Worm (Caenorhabditis elegans) whole organism, young adult: ENCODE measurements around the gene F08F3.6.

Experiments
- B0019.2 ChIP-seq: fragments of 200-800 bp; sonication (Bioruptor generic); conservative IDR thresholded peaks from 2 replicates; pipeline ENCODE4 v1.3.6; 2022; ENCODE audit warnings: missing genetic modification reagents, missing genetic modification characterization, missing compliant biosample characterization
- F10E7.11 ChIP-seq: sonication (generic microtip); optimal IDR thresholded peaks from 2 replicates; lab custom pipeline; 2017; ENCODE audit warnings: mild to moderate bottlenecking, missing genetic modification characterization, moderate library complexity, missing compliant biosample characterization
- F23B12.7 ChIP-seq: sonication (generic microtip); optimal IDR thresholded peaks from 2 replicates; lab custom pipeline; 2017; ENCODE audit warnings: missing genetic modification characterization, mild to moderate bottlenecking, missing compliant biosample characterization, antibody characterized with exemption, moderate library complexity; ENCODE audit not compliant: insufficient read depth
- T07F8.4 ChIP-seq: sonication (generic microtip); optimal IDR thresholded peaks from 2 replicates; lab custom pipeline; 2016; ENCODE audit warnings: mild to moderate bottlenecking, missing genetic modification characterization, moderate library complexity, missing compliant biosample characterization
- Y53F4B.3 ChIP-seq: fragments of 200-800 bp; sonication (Bioruptor generic); IDR thresholded peaks from 2 replicates; pipeline ENCODE4 v1.3.6; 2022; ENCODE audit warnings: missing genetic modification reagents, missing genetic modification characterization, missing compliant biosample characterization
- Y56A3A.18 ChIP-seq: fragments of 200-800 bp; sonication (Bioruptor generic); IDR thresholded peaks from 2 replicates; pipeline ENCODE4 v1.3.6; 2022; ENCODE audit warnings: missing genetic modification reagents, missing genetic modification characterization, missing compliant biosample characterization
- Y67H2A.10 ChIP-seq: fragments of 200-800 bp; sonication (Bioruptor generic); conservative IDR thresholded peaks from 2 replicates; pipeline ENCODE4 v1.3.6; 2022; ENCODE audit warnings: missing genetic modification reagents, missing genetic modification characterization, missing compliant biosample characterization
- akir-1 ChIP-seq: fragments of 200-800 bp; sonication (Bioruptor generic); optimal IDR thresholded peaks from 2 replicates; lab custom pipeline; 2018; ENCODE audit warnings: mild to moderate bottlenecking, missing genetic modification characterization, moderate library complexity, missing compliant biosample characterization
- athp-1 ChIP-seq: sonication (generic microtip); optimal IDR thresholded peaks from 2 replicates; lab custom pipeline; 2017; ENCODE audit warnings: mild to moderate bottlenecking, missing genetic modification characterization, missing compliant biosample characterization
- attf-5 ChIP-seq: fragments of 200-800 bp; sonication (Bioruptor generic); optimal IDR thresholded peaks from 2 replicates; lab custom pipeline; 2018; ENCODE audit warnings: mild to moderate bottlenecking, missing genetic modification characterization, missing compliant biosample characterization
- cebp-1 ChIP-seq, 2 experiments: fragments of 200-800 bp in 1 of 2; sonication (Bioruptor generic) in 1 of 2; sonication (generic microtip) in 1 of 2; IDR thresholded peaks in 1 of 2; optimal IDR thresholded peaks in 1 of 2; 2 replicates each; pipeline versions ENCODE4 v1.3.6 to Lab custom; 2017 to 2022; ENCODE audit warnings: missing compliant biosample characterization in 2 of 2, missing genetic modification characterization in 2 of 2, mild to moderate bottlenecking in 1 of 2, missing genetic modification reagents in 1 of 2, moderate library complexity in 1 of 2
- cebp-2 ChIP-seq: fragments of 200-800 bp; sonication (Bioruptor generic); IDR thresholded peaks from 2 replicates; pipeline ENCODE4 v1.3.6; 2022; ENCODE audit warnings: missing genetic modification characterization, missing compliant biosample characterization
- die-1 ChIP-seq: sonication (generic microtip); optimal IDR thresholded peaks from 2 replicates; lab custom pipeline; 2016; ENCODE audit warnings: missing genotype, mild to moderate bottlenecking, missing genetic modification characterization, missing compliant biosample characterization
- dox-1 ChIP-seq: fragments of 200-800 bp; sonication (Bioruptor generic); IDR thresholded peaks from 2 replicates; pipeline ENCODE4 v1.3.6; 2022; ENCODE audit warnings: missing genetic modification reagents, missing genetic modification characterization, missing compliant biosample characterization
- dpl-1 ChIP-seq: fragments of 150-350 bp; optimal IDR thresholded peaks from 2 replicates; lab custom pipeline; 2014; ENCODE audit warnings: missing biosample characterization, missing genetic modification reagents, missing genetic modification characterization
- efl-1 ChIP-seq: fragments of 150-350 bp; optimal IDR thresholded peaks from 2 replicates; lab custom pipeline; 2014; ENCODE audit warnings: missing biosample characterization, missing genetic modification reagents, missing genetic modification characterization
- egl-18 ChIP-seq: fragments of 200-800 bp; sonication (Bioruptor generic); IDR thresholded peaks from 2 replicates; pipeline ENCODE4 v1.3.6; 2022; ENCODE audit warnings: missing genetic modification reagents, missing genetic modification characterization, missing compliant biosample characterization
- egl-44 ChIP-seq: fragments of 200-800 bp; sonication (Bioruptor generic); IDR thresholded peaks from 2 replicates; pipeline ENCODE4 v1.3.6; 2022; ENCODE audit warnings: missing genetic modification reagents, missing genetic modification characterization, missing compliant biosample characterization
- ets-4 ChIP-seq: fragments of 200-800 bp; sonication (Bioruptor generic); optimal IDR thresholded peaks from 2 replicates; lab custom pipeline; 2018; ENCODE audit warnings: mild to moderate bottlenecking, missing genetic modification characterization, missing compliant biosample characterization
- gei-17 ChIP-seq: fragments of 200-800 bp; sonication (Bioruptor generic); optimal IDR thresholded peaks from 2 replicates; lab custom pipeline; 2018; ENCODE audit warnings: mild to moderate bottlenecking, missing genetic modification characterization, missing compliant biosample characterization
- lin-54 ChIP-seq: fragments of 200-800 bp; sonication (Bioruptor generic); optimal IDR thresholded peaks from 2 replicates; lab custom pipeline; 2018; ENCODE audit warnings: mild to moderate bottlenecking, missing genetic modification characterization, missing compliant biosample characterization
- nfya-1 ChIP-seq: sonication (generic microtip); optimal IDR thresholded peaks from 2 replicates; lab custom pipeline; 2017; ENCODE audit warnings: antibody characterized with exemption, missing compliant biosample characterization, missing genetic modification characterization, borderline replicate concordance; ENCODE audit not compliant: insufficient read depth
- nfya-2 ChIP-seq: fragments of 200-800 bp; sonication (Bioruptor generic); IDR thresholded peaks from 2 replicates; pipeline ENCODE4 v1.3.6; 2022; ENCODE audit warnings: missing genetic modification reagents, missing genetic modification characterization, missing compliant biosample characterization
- nfyb-1 ChIP-seq: fragments of 200-800 bp; sonication (Bioruptor generic); IDR thresholded peaks from 2 replicates; pipeline ENCODE4 v1.3.6; 2022; ENCODE audit warnings: missing genetic modification reagents, missing genetic modification characterization, missing compliant biosample characterization
- nhr-120 ChIP-seq: fragments of 200-800 bp; sonication (Bioruptor generic); IDR thresholded peaks from 2 replicates; pipeline ENCODE4 v1.3.6; 2022; ENCODE audit warnings: missing genetic modification characterization, missing compliant biosample characterization
- nhr-179 ChIP-seq: sonication (generic microtip); optimal IDR thresholded peaks from 2 replicates; lab custom pipeline; 2016; ENCODE audit warnings: mild to moderate bottlenecking, missing genetic modification characterization, missing compliant biosample characterization
- nhr-27 ChIP-seq: fragments of 200-800 bp; sonication (Bioruptor generic); optimal IDR thresholded peaks from 2 replicates; lab custom pipeline; 2018; ENCODE audit warnings: mild to moderate bottlenecking, missing genetic modification characterization, moderate library complexity, missing compliant biosample characterization
- nhr-80 ChIP-seq: sonication (generic microtip); optimal IDR thresholded peaks from 2 replicates; lab custom pipeline; 2016; ENCODE audit warnings: missing genetic modification characterization, missing compliant biosample characterization
- pbrm-1 ChIP-seq: fragments of 200-800 bp; sonication (Bioruptor generic); IDR thresholded peaks from 2 replicates; pipeline ENCODE4 v1.3.6; 2022; ENCODE audit warnings: missing genetic modification reagents, missing genetic modification characterization, missing compliant biosample characterization
- pha-4 ChIP-seq: fragments of 150-350 bp; sonication (generic microtip); optimal IDR thresholded peaks from 2 replicates; lab custom pipeline; 2014; ENCODE audit warnings: missing biosample characterization, missing genetic modification reagents, missing genetic modification characterization
- rec-8 ChIP-seq, 2 experiments: sonication (generic microtip); optimal IDR thresholded peaks; 2 replicates each; lab custom pipeline; 2016; ENCODE audit warnings: mild to moderate bottlenecking in 2 of 2, missing genetic modification characterization in 2 of 2, missing genetic modification reagents in 2 of 2, missing genotype in 2 of 2, missing biosample characterization in 1 of 2, missing compliant biosample characterization in 1 of 2, moderate library complexity in 1 of 2
- sdz-38 ChIP-seq: sonication (generic microtip); optimal IDR thresholded peaks from 2 replicates; lab custom pipeline; 2016; ENCODE audit warnings: missing genotype, missing genetic modification characterization, missing compliant biosample characterization
- sea-2 ChIP-seq: fragments of 200-800 bp; sonication (Bioruptor generic); IDR thresholded peaks from 2 replicates; pipeline ENCODE4 v1.3.6; 2022; ENCODE audit warnings: missing genetic modification characterization, missing compliant biosample characterization
- snpc-4 ChIP-seq, 5 experiments: fragments of 150-350 bp in 1 of 5; sonication (generic microtip) in 4 of 5; optimal IDR thresholded peaks; 2 replicates each; lab custom pipeline; 2014 to 2018; ENCODE audit warnings: missing genetic modification characterization in 5 of 5, missing biosample characterization in 3 of 5, antibody characterized with exemption in 2 of 5, mild to moderate bottlenecking in 2 of 5, missing compliant biosample characterization in 2 of 5, missing genotype in 2 of 5, moderate library complexity in 2 of 5, missing genetic modification reagents in 1 of 5
- tbx-9 ChIP-seq: sonication (generic microtip); optimal IDR thresholded peaks from 2 replicates; lab custom pipeline; 2016; ENCODE audit warnings: borderline replicate concordance, missing genetic modification characterization, inconsistent platforms, missing compliant biosample characterization
- unc-62 ChIP-seq: fragments of 150-350 bp; optimal IDR thresholded peaks from 2 replicates; lab custom pipeline; 2014; ENCODE audit warnings: missing biosample characterization, missing genetic modification reagents, missing genetic modification characterization
- xnd-1 ChIP-seq: sonication (generic microtip); optimal IDR thresholded peaks from 2 replicates; lab custom pipeline; 2016; ENCODE audit warnings: missing genotype, missing genetic modification reagents, missing genetic modification characterization, missing compliant biosample characterization
- zim-3 ChIP-seq: sonication (generic microtip); optimal IDR thresholded peaks from 2 replicates; lab custom pipeline; 2017; ENCODE audit warnings: mild to moderate bottlenecking, missing genetic modification characterization, moderate library complexity, missing compliant biosample characterization
- ztf-18 ChIP-seq: sonication (generic microtip); optimal IDR thresholded peaks from 2 replicates; lab custom pipeline; 2016; ENCODE audit warnings: missing genotype, mild to moderate bottlenecking, missing genetic modification characterization, missing compliant biosample characterization
- ztf-26 ChIP-seq: sonication (generic microtip); optimal IDR thresholded peaks from 2 replicates; lab custom pipeline; 2017; ENCODE audit warnings: missing genetic modification characterization, missing compliant biosample characterization
- ztf-3 ChIP-seq: fragments of 200-800 bp; sonication (Bioruptor generic); optimal IDR thresholded peaks from 2 replicates; lab custom pipeline; 2018; ENCODE audit warnings: mild to moderate bottlenecking, missing genetic modification characterization, missing compliant biosample characterization

The F08F3.6 gene

DNA sequence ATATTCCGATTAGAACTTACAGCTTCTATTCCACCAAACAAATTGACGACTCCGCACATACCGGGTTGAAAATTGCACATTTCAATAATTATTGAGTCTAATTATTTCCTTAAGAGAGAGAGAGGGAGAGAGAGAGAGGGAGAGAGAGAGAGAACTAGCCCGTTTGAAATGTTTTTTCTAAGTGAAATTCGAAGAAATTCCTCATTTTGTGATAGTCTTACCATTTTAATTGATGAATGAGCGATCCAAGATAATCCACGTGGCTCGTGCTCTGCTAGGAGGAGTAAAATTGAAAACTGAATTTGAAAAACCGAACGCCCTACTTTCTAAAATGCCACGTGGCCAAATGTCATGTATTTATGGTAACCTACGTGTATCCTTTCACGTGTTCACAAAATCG is 12.6 kb upstream of the F08F3.6 start, which contains the start of gene F08F3.8:
Gene F08F3.8 (minus strand): TSS at position 101 of the 400 bp plus-strand sequence.
- TF ChIP-seq pha-4 (tag; lab: Kevin White, UChicago) = no peak
- no peak for TF ChIP-seq nfya-2 (GFP tag; lab: Robert Waterston, UW)
- no peak for TF ChIP-seq snpc-4 (GFP tag; optimal IDR thresholded peaks at IDR 0.05; lab: Kevin White, UChicago)
- TF ChIP-seq snpc-4 (tag; optimal IDR thresholded peaks at IDR 0.05; lab: Kevin White, UChicago) = no peak
- no peak for TF ChIP-seq ztf-26 (tag; lab: Kevin White, UChicago)
- no peak for TF ChIP-seq rec-8 (tag; optimal IDR thresholded peaks at IDR 0.05; lab: Kevin White, UChicago)
- no peak for TF ChIP-seq pbrm-1 (GFP tag; lab: Robert Waterston, UW)
- no peak for TF ChIP-seq B0019.2 (GFP tag; lab: Robert Waterston, UW)
- no peak for TF ChIP-seq egl-44 (GFP tag; lab: Robert Waterston, UW)
- TF ChIP-seq gei-17 (GFP tag; lab: Kevin White, UChicago) = no peak
- no peak for TF ChIP-seq egl-18 (GFP tag; lab: Robert Waterston, UW)
- TF ChIP-seq lin-54 (GFP tag; lab: Kevin White, UChicago) = no peak
- no peak for TF ChIP-seq xnd-1 (tag; lab: Kevin White, UChicago)
- TF ChIP-seq Y53F4B.3 (GFP tag; lab: Robert Waterston, UW) = no peak
- TF ChIP-seq Y56A3A.18 (GFP tag; lab: Robert Waterston, UW) = no peak
- TF ChIP-seq athp-1 (tag; lab: Kevin White, UChicago) = no peak

DNA sequence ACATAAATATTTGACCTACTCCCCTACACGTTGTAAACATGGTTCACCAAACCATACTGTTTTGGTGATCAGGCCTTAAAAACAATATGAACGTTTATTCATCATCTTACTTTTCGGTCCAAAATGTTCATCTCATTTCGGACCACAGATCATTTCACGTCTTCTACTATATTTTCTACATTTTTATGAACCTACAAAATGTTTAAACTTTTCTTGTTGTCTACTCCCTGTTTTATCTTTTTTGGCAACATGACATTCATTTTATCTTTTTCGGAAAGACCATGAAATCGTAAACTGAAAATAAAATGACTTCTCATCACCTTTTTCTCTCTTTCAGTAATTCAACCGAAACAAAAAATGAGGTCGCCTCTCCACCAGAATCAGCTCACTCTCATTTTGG is 8.0 kb upstream of the F08F3.6 start, which contains the start of gene rhr-1:
Gene rhr-1 (plus strand): TSS at position 301 of the 400 bp plus-strand sequence.
- peak; percentile 12 for TF ChIP-seq nhr-80 (tag; lab: Kevin White, UChicago)
- no peak for TF ChIP-seq nhr-120

DNA sequence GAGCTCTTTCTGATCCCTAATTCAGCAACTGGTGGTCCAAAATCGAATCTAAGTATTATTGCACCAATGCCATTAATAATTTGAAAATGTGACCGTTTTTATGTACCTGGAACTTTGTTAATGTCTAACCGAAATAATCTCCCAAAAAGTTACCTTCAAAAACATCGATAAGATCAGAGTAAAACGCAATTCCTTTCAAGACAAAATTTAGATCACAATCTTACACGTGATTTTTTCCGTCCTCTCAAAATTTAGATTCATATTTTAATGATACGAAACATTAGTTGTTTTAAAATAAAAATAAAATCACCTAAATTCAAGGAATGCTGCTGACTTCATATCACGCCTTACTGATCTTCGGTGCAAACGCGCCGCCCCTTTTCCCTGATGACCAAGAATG is 6.5 kb upstream of the F08F3.6 start:
- no peak for TF ChIP-seq ztf-18 (tag; lab: Kevin White, UChicago)
- no peak for TF ChIP-seq nfya-1 (tag; lab: Kevin White, UChicago)
- no peak for TF ChIP-seq efl-1 (GFP tag; lab: Kevin White, UChicago)
- TF ChIP-seq cebp-2 = no peak
- TF ChIP-seq die-1 (tag; lab: Kevin White, UChicago) = no peak
- no peak for TF ChIP-seq attf-5 (GFP tag; lab: Kevin White, UChicago)
- no peak for TF ChIP-seq sdz-38 (tag; lab: Kevin White, UChicago)
- no peak for TF ChIP-seq sea-2 (GFP tag; lab: Robert Waterston, UW)
- no peak for TF ChIP-seq nfya-2 (GFP tag; lab: Robert Waterston, UW)
- TF ChIP-seq nhr-179 (tag; lab: Kevin White, UChicago) = no peak
- TF ChIP-seq unc-62 (GFP tag; lab: Kevin White, UChicago) = no peak
- no peak for TF ChIP-seq pha-4 (tag; lab: Kevin White, UChicago)
- no peak for TF ChIP-seq cebp-1 (GFP tag; IDR thresholded peaks at IDR 0.05; lab: Robert Waterston, UW)
- no peak for TF ChIP-seq cebp-1 (tag; optimal IDR thresholded peaks at IDR 0.05; lab: Kevin White, UChicago)
- no peak for TF ChIP-seq F23B12.7 (tag; lab: Kevin White, UChicago)

DNA sequence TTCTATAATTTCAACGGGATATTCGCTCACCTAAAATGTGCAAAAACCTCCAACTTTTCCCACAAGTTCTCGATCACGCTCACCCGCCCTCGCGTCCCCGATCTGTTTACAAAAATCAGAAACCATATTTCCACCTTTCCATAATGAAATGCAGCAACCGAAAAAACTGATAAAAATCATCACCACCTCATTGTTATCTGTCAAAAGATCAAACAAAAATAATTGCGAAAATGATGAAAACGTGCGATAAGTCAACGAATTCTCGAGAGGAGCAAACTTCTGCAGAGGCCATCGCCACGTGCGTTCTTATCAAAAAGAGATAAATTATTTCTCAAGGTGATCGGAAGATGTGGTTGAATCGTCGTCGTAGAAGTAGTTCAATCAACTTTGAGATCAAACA is 5.1 kb upstream of the F08F3.6 start:
- TF ChIP-seq pha-4 (tag; lab: Kevin White, UChicago) = peak; percentile 3
- TF ChIP-seq dox-1 (GFP tag; lab: Robert Waterston, UW) = peak; percentile 52; the same call in 1 of the 2 replicates
- no peak for TF ChIP-seq F23B12.7 (tag; lab: Kevin White, UChicago)
- TF ChIP-seq nfya-2 (GFP tag; lab: Robert Waterston, UW) = no peak
- TF ChIP-seq dpl-1 (GFP tag; lab: Kevin White, UChicago) = no peak
- TF ChIP-seq F10E7.11 (tag; lab: Kevin White, UChicago) = no peak
- TF ChIP-seq T07F8.4 (tag; lab: Kevin White, UChicago) = no peak
- TF ChIP-seq ztf-3 (GFP tag; lab: Kevin White, UChicago) = no peak
- no peak for TF ChIP-seq cebp-1 (GFP tag; IDR thresholded peaks at IDR 0.05; lab: Robert Waterston, UW)
- TF ChIP-seq cebp-1 (tag; optimal IDR thresholded peaks at IDR 0.05; lab: Kevin White, UChicago) = peak; percentile 33
- TF ChIP-seq nfyb-1 = no peak
- no peak for TF ChIP-seq nhr-27 (tag; lab: Kevin White, UChicago)
- TF ChIP-seq akir-1 (GFP tag; lab: Kevin White, UChicago) = no peak
- TF ChIP-seq zim-3 (tag; lab: Kevin White, UChicago) = no peak
- peak; percentile 24 for TF ChIP-seq ztf-26 (tag; lab: Kevin White, UChicago)
- peak; percentile 89 for TF ChIP-seq nhr-80 (tag; lab: Kevin White, UChicago)
- TF ChIP-seq Y67H2A.10 (GFP tag; lab: Robert Waterston, UW) = no peak
- TF ChIP-seq ets-4 = no peak
- TF ChIP-seq tbx-9 (tag; lab: Kevin White, UChicago) = no peak
